Worm (Caenorhabditis elegans) whole organism, L3 larva: Measurements from ENCODE around the gene irld-66.

Experiments
- R02D3.7 ChIP-seq: fragments of 150-350 bp; optimal IDR thresholded peaks from 2 replicates; lab custom pipeline; 2014; ENCODE audit warnings: missing biosample characterization, missing genetic modification characterization
- ZK546.5 ChIP-seq: sonication (generic microtip); optimal IDR thresholded peaks from 2 replicates; lab custom pipeline; 2017; ENCODE audit warnings: missing biosample characterization, missing genetic modification characterization
- aly-2 ChIP-seq: fragments of 150-350 bp; optimal IDR thresholded peaks from 2 replicates; lab custom pipeline; 2014; ENCODE audit warnings: missing biosample characterization, missing genetic modification characterization
- ama-1 ChIP-seq: fragments of 150-350 bp; optimal IDR thresholded peaks from 2 replicates; lab custom pipeline; 2018
- ceh-16 ChIP-seq: sonication (generic microtip); optimal IDR thresholded peaks from 2 replicates; lab custom pipeline; 2017; ENCODE audit warnings: missing biosample characterization, missing genetic modification characterization
- ceh-28 ChIP-seq: fragments of 150-350 bp; optimal IDR thresholded peaks from 2 replicates; lab custom pipeline; 2014; ENCODE audit warnings: missing biosample characterization, missing genetic modification reagents, missing genetic modification characterization
- ceh-82 ChIP-seq: fragments of 150-350 bp; optimal IDR thresholded peaks from 2 replicates; lab custom pipeline; 2014; ENCODE audit warnings: missing biosample characterization, missing genetic modification characterization
- ceh-9 ChIP-seq: sonication (generic microtip); optimal IDR thresholded peaks from 2 replicates; lab custom pipeline; 2018; ENCODE audit warnings: missing biosample characterization, missing genetic modification characterization
- daf-12 ChIP-seq: fragments of 150-350 bp; optimal IDR thresholded peaks from 2 replicates; lab custom pipeline; 2014; ENCODE audit warnings: missing biosample characterization, missing genetic modification reagents, missing genetic modification characterization
- egl-27 ChIP-seq: sonication (generic microtip); optimal IDR thresholded peaks from 4 replicates; lab custom pipeline; 2017; ENCODE audit warnings: missing biosample characterization, missing genetic modification reagents, missing genetic modification characterization
- egl-5 ChIP-seq: fragments of 150-350 bp; optimal IDR thresholded peaks from 2 replicates; lab custom pipeline; 2017; ENCODE audit warnings: missing biosample characterization, missing genetic modification reagents, missing genetic modification characterization, inconsistent platforms
- elt-1 ChIP-seq: fragments of 150-350 bp; optimal IDR thresholded peaks from 2 replicates; lab custom pipeline; 2014; ENCODE audit warnings: missing biosample characterization, missing genetic modification characterization
- elt-2 ChIP-seq: sonication (generic microtip); optimal IDR thresholded peaks from 2 replicates; lab custom pipeline; 2016; ENCODE audit warnings: missing genetic modification reagents, mild to moderate bottlenecking, missing genetic modification characterization, missing compliant biosample characterization
- elt-3 ChIP-seq, 3 experiments: fragments of 150-350 bp in 1 of 3; sonication (generic microtip) in 2 of 3; optimal IDR thresholded peaks; 2 replicates in 2 of 3; 4 replicates in 1 of 3; lab custom pipeline; 2014 to 2017; ENCODE audit warnings: missing biosample characterization in 3 of 3, missing genetic modification characterization in 3 of 3
- eor-1 ChIP-seq, 2 experiments: fragments of 150-350 bp; optimal IDR thresholded peaks; 2 replicates each; lab custom pipeline; 2014 to 2018; ENCODE audit warnings: missing biosample characterization in 2 of 2, missing genetic modification characterization in 2 of 2
- fkh-10 ChIP-seq: sonication (generic microtip); optimal IDR thresholded peaks from 2 replicates; lab custom pipeline; 2017; ENCODE audit warnings: missing biosample characterization, missing genetic modification reagents, missing genetic modification characterization
- fkh-2 ChIP-seq: fragments of 150-350 bp; optimal IDR thresholded peaks from 2 replicates; lab custom pipeline; 2014; ENCODE audit warnings: missing biosample characterization, missing genetic modification reagents, missing genetic modification characterization
- fos-1 ChIP-seq: fragments of 150-350 bp; optimal IDR thresholded peaks from 2 replicates; lab custom pipeline; 2014; ENCODE audit warnings: missing biosample characterization, missing genetic modification characterization
- hmg-11 ChIP-seq: sonication (generic microtip); optimal IDR thresholded peaks from 2 replicates; lab custom pipeline; 2016; ENCODE audit warnings: missing genetic modification characterization, missing compliant biosample characterization
- jun-1 ChIP-seq: fragments of 150-350 bp; optimal IDR thresholded peaks from 2 replicates; lab custom pipeline; 2014; ENCODE audit warnings: missing biosample characterization, missing genetic modification reagents, missing genetic modification characterization
- lin-39 ChIP-seq: fragments of 150-350 bp; optimal IDR thresholded peaks from 2 replicates; lab custom pipeline; 2018; ENCODE audit warnings: missing biosample characterization, missing genetic modification reagents, missing genetic modification characterization
- lsy-12 ChIP-seq: sonication (generic microtip); optimal IDR thresholded peaks from 2 replicates; lab custom pipeline; 2016; ENCODE audit warnings: mild to moderate bottlenecking, missing genetic modification characterization, missing compliant biosample characterization
- mdl-1 ChIP-seq: fragments of 150-350 bp; optimal IDR thresholded peaks from 2 replicates; lab custom pipeline; 2014; ENCODE audit warnings: missing biosample characterization, missing genetic modification characterization
- mml-1 ChIP-seq: fragments of 150-350 bp; sonication (generic microtip); optimal IDR thresholded peaks from 3 replicates; lab custom pipeline; 2014; ENCODE audit warnings: missing biosample characterization, missing genetic modification characterization
- nfya-1 ChIP-seq: sonication (generic microtip); optimal IDR thresholded peaks from 2 replicates; lab custom pipeline; 2017; ENCODE audit warnings: missing genetic modification characterization, mild to moderate bottlenecking, missing compliant biosample characterization, antibody characterized with exemption, moderate library complexity; ENCODE audit not compliant: insufficient read depth
- nhr-11 ChIP-seq: fragments of 150-350 bp; optimal IDR thresholded peaks from 2 replicates; lab custom pipeline; 2014; ENCODE audit warnings: missing biosample characterization, missing genetic modification characterization
- nhr-12 ChIP-seq: fragments of 150-350 bp; optimal IDR thresholded peaks from 2 replicates; lab custom pipeline; 2014; ENCODE audit warnings: missing biosample characterization, missing genetic modification characterization
- nhr-23 ChIP-seq: fragments of 150-350 bp; optimal IDR thresholded peaks from 2 replicates; lab custom pipeline; 2014; ENCODE audit warnings: missing biosample characterization, missing genetic modification reagents, missing genetic modification characterization
- nhr-237 ChIP-seq: fragments of 150-350 bp; optimal IDR thresholded peaks from 2 replicates; lab custom pipeline; 2014; ENCODE audit warnings: missing biosample characterization, missing genetic modification characterization
- nhr-25 ChIP-seq: sonication (generic microtip); optimal IDR thresholded peaks from 2 replicates; lab custom pipeline; 2017; ENCODE audit warnings: missing biosample characterization, missing genetic modification characterization
- nhr-43 ChIP-seq: sonication (generic microtip); optimal IDR thresholded peaks from 2 replicates; lab custom pipeline; 2016; ENCODE audit warnings: mild to moderate bottlenecking, missing genetic modification characterization, missing compliant biosample characterization; ENCODE audit not compliant: poor library complexity, severe bottlenecking
- nhr-67 ChIP-seq: fragments of 150-350 bp; optimal IDR thresholded peaks from 2 replicates; lab custom pipeline; 2014; ENCODE audit warnings: missing biosample characterization, missing genetic modification characterization
- nhr-76 ChIP-seq: fragments of 150-350 bp; sonication (generic microtip); optimal IDR thresholded peaks from 5 replicates; lab custom pipeline; 2014; ENCODE audit warnings: missing biosample characterization, missing genetic modification characterization
- nhr-77 ChIP-seq: fragments of 150-350 bp; optimal IDR thresholded peaks from 2 replicates; lab custom pipeline; 2014; ENCODE audit warnings: missing biosample characterization, missing genetic modification characterization
- pha-4 ChIP-seq: fragments of 150-350 bp; optimal IDR thresholded peaks from 2 replicates; lab custom pipeline; 2014; ENCODE audit warnings: missing biosample characterization, missing genetic modification reagents, missing genetic modification characterization
- pqm-1 ChIP-seq: fragments of 150-350 bp; optimal IDR thresholded peaks from 2 replicates; lab custom pipeline; 2017; ENCODE audit warnings: missing biosample characterization, missing genetic modification characterization, inconsistent platforms
- sea-2 ChIP-seq: fragments of 150-350 bp; sonication (generic microtip); optimal IDR thresholded peaks from 4 replicates; lab custom pipeline; 2014; ENCODE audit warnings: missing biosample characterization, missing genetic modification reagents, missing genetic modification characterization
- skn-1 ChIP-seq: fragments of 150-350 bp; optimal IDR thresholded peaks from 2 replicates; lab custom pipeline; 2014; ENCODE audit warnings: missing biosample characterization, missing genetic modification characterization
- tbx-2 ChIP-seq: sonication (generic microtip); optimal IDR thresholded peaks from 2 replicates; lab custom pipeline; 2016; ENCODE audit warnings: mild to moderate bottlenecking, missing genetic modification characterization, missing compliant biosample characterization
- unc-39 ChIP-seq: sonication (generic microtip); optimal IDR thresholded peaks from 4 replicates; lab custom pipeline; 2017; ENCODE audit warnings: missing biosample characterization, missing genetic modification characterization
- unc-62 ChIP-seq: fragments of 150-350 bp; sonication (generic microtip); optimal IDR thresholded peaks from 4 replicates; lab custom pipeline; 2014; ENCODE audit warnings: missing biosample characterization, missing genetic modification reagents, missing genetic modification characterization
- zag-1 ChIP-seq: fragments of 150-350 bp; optimal IDR thresholded peaks from 2 replicates; lab custom pipeline; 2014; ENCODE audit warnings: missing biosample characterization, missing genetic modification characterization
- ztf-11 ChIP-seq: fragments of 150-350 bp; optimal IDR thresholded peaks from 2 replicates; lab custom pipeline; 2014; ENCODE audit warnings: missing biosample characterization, missing genetic modification characterization
- ztf-4 ChIP-seq: fragments of 150-350 bp; optimal IDR thresholded peaks from 2 replicates; lab custom pipeline; 2014; ENCODE audit warnings: missing biosample characterization, missing genetic modification characterization

Gene irld-66

DNA sequence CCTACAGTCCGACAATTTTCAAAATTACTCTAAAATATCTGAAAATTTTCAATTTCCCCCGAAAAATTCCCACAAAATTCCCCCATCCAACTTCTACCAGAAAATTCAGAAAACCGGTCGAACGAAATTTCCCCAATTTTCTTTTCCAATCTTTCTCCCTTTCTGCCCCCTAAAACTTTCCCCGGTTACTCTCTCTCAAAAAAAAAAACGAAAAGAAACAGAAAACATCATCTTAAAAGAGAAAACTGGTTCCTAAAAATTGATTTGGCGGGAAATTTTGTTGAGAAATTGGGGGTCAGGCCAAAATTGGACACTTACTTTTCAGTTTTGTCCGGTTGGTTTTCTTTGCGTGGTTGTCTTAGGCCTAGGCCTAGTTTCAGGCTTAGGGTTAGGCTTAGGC, 37.0 kb upstream of the irld-66 start:
- TF ChIP-seq daf-12 (tag; lab: Kevin White, UChicago) = no peak
- no peak for TF ChIP-seq ceh-82 (tag; lab: Kevin White, UChicago)
- no peak for TF ChIP-seq lin-39 (tag; lab: Kevin White, UChicago)
- TF ChIP-seq jun-1 (tag; lab: Kevin White, UChicago) = no peak
- no peak for TF ChIP-seq fkh-2 (tag; lab: Kevin White, UChicago)
- no peak for TF ChIP-seq tbx-2 (tag; lab: Kevin White, UChicago)
- no peak for TF ChIP-seq elt-1
- no peak for TF ChIP-seq unc-39 (tag; lab: Kevin White, UChicago)
- no peak for TF ChIP-seq nhr-12
- TF ChIP-seq nhr-11 (tag; lab: Kevin White, UChicago) = no peak
- no peak for TF ChIP-seq pqm-1 (tag; lab: Kevin White, UChicago)
- TF ChIP-seq elt-3 (tag; optimal IDR thresholded peaks at IDR 0.05; lab: Kevin White, UChicago) = no peak
- TF ChIP-seq ztf-11 (tag; lab: Kevin White, UChicago) = no peak
- no peak for TF ChIP-seq aly-2 (tag; lab: Kevin White, UChicago)
- TF ChIP-seq fkh-10 = no peak
- no peak for TF ChIP-seq mml-1
- no peak for TF ChIP-seq hmg-11
- TF ChIP-seq ceh-9 = no peak

- TF ChIP-seq sea-2 (GFP tag; lab: Kevin White, UChicago) (no peak), hmg-11 (peak; percentile 52), nfya-1 (tag; lab: Kevin White, UChicago) (peak; percentile 49), ama-1 (lab: Kevin White, UChicago) (peak; percentile 43)
Measured at ce11 chrII:2976597-2976996, 36.0 kb upstream of the irld-66 start, which contains the start of gene nhr-88. TSS of gene nhr-88 (plus strand) at chrII:2976639.

DNA sequence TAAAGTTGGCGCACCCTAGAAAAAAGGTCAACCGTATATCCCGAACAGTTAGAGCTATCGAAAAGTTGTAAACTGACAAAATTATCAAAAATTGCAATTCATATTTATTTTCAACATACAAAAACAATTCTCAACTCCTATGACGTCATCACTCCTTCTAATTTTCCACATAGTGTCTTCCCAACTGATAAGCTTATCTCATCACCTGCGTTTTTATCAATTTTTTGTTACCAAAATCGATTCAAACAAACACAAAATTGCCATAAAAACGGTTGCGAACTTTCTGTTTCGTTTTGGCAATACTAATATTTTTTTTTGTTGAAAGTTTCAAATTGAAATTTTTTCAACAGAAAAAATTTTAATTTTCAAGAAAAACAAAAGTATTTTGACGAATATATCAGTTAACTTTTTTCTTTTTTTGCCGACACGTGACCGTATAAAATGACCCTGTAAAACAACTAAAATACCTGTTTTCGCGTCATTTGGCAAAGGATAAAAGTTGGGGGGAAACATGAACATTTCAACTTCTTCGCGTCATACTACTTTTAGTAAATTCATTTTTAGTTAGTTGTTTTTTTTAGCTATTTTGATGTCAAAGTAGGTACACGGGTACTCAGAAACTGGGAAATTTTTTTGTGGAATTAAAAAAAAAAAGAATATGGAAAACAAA, 35.0 kb upstream of the irld-66 start:
- TF ChIP-seq pha-4 (tag; lab: Kevin White, UChicago) = peak; percentile 70
- no peak for TF ChIP-seq mml-1
- no peak for TF ChIP-seq egl-27 (tag; lab: Kevin White, UChicago)
- TF ChIP-seq ztf-4 (tag; lab: Kevin White, UChicago) = peak; percentile 16
- peak; percentile 96 for TF ChIP-seq elt-2 (tag; lab: Kevin White, UChicago)
- TF ChIP-seq pqm-1 (tag; lab: Kevin White, UChicago) = peak; percentile 69
- peak; percentile 37 for TF ChIP-seq jun-1 (tag; lab: Kevin White, UChicago)
- TF ChIP-seq ZK546.5 = no peak
- TF ChIP-seq nhr-23 (tag; lab: Kevin White, UChicago) = no peak
- TF ChIP-seq ceh-28 (tag; lab: Kevin White, UChicago) = peak; percentile 24
- TF ChIP-seq, all 47 proteins: peak for 6

- TF ChIP-seq ceh-9 = no peak
- TF ChIP-seq egl-27 (tag; lab: Kevin White, UChicago) = peak; percentile 87
- peak; percentile 90 for TF ChIP-seq ceh-28 (tag; lab: Kevin White, UChicago)
- peak in 2 of 3 experiments; percentile 1 to 37 for TF ChIP-seq elt-3 (tag; optimal IDR thresholded peaks at IDR 0.05; lab: Kevin White, UChicago)
- TF ChIP-seq nhr-77 (tag; lab: Kevin White, UChicago) = no peak
- no peak for TF ChIP-seq fkh-2 (tag; lab: Kevin White, UChicago)
- no peak for TF ChIP-seq nhr-67 (tag; lab: Kevin White, UChicago)
- TF ChIP-seq R02D3.7 (tag; lab: Kevin White, UChicago) = peak; percentile 78
- TF ChIP-seq mdl-1 = peak; percentile 98
- peak; percentile 78 for TF ChIP-seq unc-62
- TF ChIP-seq tbx-2 (tag; lab: Kevin White, UChicago) = peak; percentile 82
- TF ChIP-seq skn-1 (tag; lab: Kevin White, UChicago) = peak; percentile 59
- peak; percentile 95 for TF ChIP-seq nfya-1 (tag; lab: Kevin White, UChicago)
- no peak for TF ChIP-seq unc-39 (tag; lab: Kevin White, UChicago)
- peak; percentile 99 for TF ChIP-seq lin-39 (tag; lab: Kevin White, UChicago)
- TF ChIP-seq daf-12 (tag; lab: Kevin White, UChicago) = peak; percentile 60
- TF ChIP-seq nhr-43 = peak; percentile 93
- TF ChIP-seq nhr-11 (tag; lab: Kevin White, UChicago) = peak; percentile 81
- peak; percentile 7 for TF ChIP-seq sea-2 (GFP tag; lab: Kevin White, UChicago)
- TF ChIP-seq zag-1 (tag; lab: Kevin White, UChicago) = peak; percentile 80
- TF ChIP-seq lsy-12 (tag; lab: Kevin White, UChicago) = peak; percentile 95
- TF ChIP-seq eor-1 (tag; optimal IDR thresholded peaks at IDR 0.05; lab: Kevin White, UChicago) = peak in 1 of 2 experiments; percentile 83
- TF ChIP-seq ama-1 (lab: Kevin White, UChicago) = peak; percentile 82
- peak; percentile 81 for TF ChIP-seq hmg-11
- peak; percentile 87 for TF ChIP-seq ceh-82 (tag; lab: Kevin White, UChicago)
- peak; percentile 70 for TF ChIP-seq fos-1
- TF ChIP-seq egl-5 (tag; lab: Kevin White, UChicago) = peak; percentile 74
- no peak for TF ChIP-seq nhr-12
- TF ChIP-seq nhr-76 (tag; lab: Kevin White, UChicago) = no peak
- TF ChIP-seq nhr-25 (tag; lab: Kevin White, UChicago) = peak; percentile 97
- TF ChIP-seq elt-1 = peak; percentile 84
- TF ChIP-seq ceh-16 (tag; lab: Kevin White, UChicago) = no peak
- no peak for TF ChIP-seq nhr-237
Measured at ce11 chrII:2973940-2974402, 33.3 kb upstream of the irld-66 start.
